Worm (Caenorhabditis elegans) whole organism, young adult: Measurements from ENCODE around the gene pptr-1.

Source experiments
- F22D6.2 ChIP-seq: sonication (generic microtip); optimal IDR thresholded peaks from 2 replicates; lab custom pipeline; 2016; ENCODE audit warnings: mild to moderate bottlenecking, missing genetic modification characterization, missing compliant biosample characterization
- F49E8.2 ChIP-seq: sonication (generic microtip); optimal IDR thresholded peaks from 3 replicates; lab custom pipeline; 2017; ENCODE audit warnings: missing genetic modification characterization, mild to moderate bottlenecking, missing compliant biosample characterization, antibody characterized with exemption, moderate library complexity; ENCODE audit not compliant: insufficient read depth
- egl-18 ChIP-seq: fragments of 200-800 bp; sonication (Bioruptor generic); IDR thresholded peaks from 2 replicates; pipeline ENCODE4 v1.3.6; 2022; ENCODE audit warnings: missing genetic modification reagents, missing genetic modification characterization, missing compliant biosample characterization
- gei-17 ChIP-seq: fragments of 200-800 bp; sonication (Bioruptor generic); optimal IDR thresholded peaks from 2 replicates; lab custom pipeline; 2018; ENCODE audit warnings: mild to moderate bottlenecking, missing genetic modification characterization, missing compliant biosample characterization
- let-526 ChIP-seq: fragments of 200-800 bp; sonication (Bioruptor generic); IDR thresholded peaks from 2 replicates; pipeline ENCODE4 v1.3.6; 2022; ENCODE audit warnings: missing genetic modification reagents, missing genetic modification characterization, missing compliant biosample characterization
- lin-26 ChIP-seq: fragments of 200-800 bp; sonication (Bioruptor generic); IDR thresholded peaks from 2 replicates; pipeline ENCODE4 v1.3.6; 2022; ENCODE audit warnings: missing genetic modification reagents, missing genetic modification characterization, missing compliant biosample characterization
- lin-54 ChIP-seq: fragments of 200-800 bp; sonication (Bioruptor generic); optimal IDR thresholded peaks from 2 replicates; lab custom pipeline; 2018; ENCODE audit warnings: mild to moderate bottlenecking, missing genetic modification characterization, missing compliant biosample characterization
- madf-3 ChIP-seq: fragments of 200-800 bp; sonication (Bioruptor generic); IDR thresholded peaks from 2 replicates; pipeline ENCODE4 v1.3.6; 2022; ENCODE audit warnings: missing genetic modification reagents, missing genetic modification characterization, missing compliant biosample characterization
- madf-6 ChIP-seq: fragments of 200-800 bp; sonication (Bioruptor generic); IDR thresholded peaks from 2 replicates; pipeline ENCODE4 v1.3.6; 2022; ENCODE audit warnings: missing genetic modification reagents, missing genetic modification characterization, missing compliant biosample characterization
- nfya-1 ChIP-seq: sonication (generic microtip); optimal IDR thresholded peaks from 2 replicates; lab custom pipeline; 2017; ENCODE audit warnings: antibody characterized with exemption, missing compliant biosample characterization, missing genetic modification characterization, borderline replicate concordance; ENCODE audit not compliant: insufficient read depth
- nhr-27 ChIP-seq: fragments of 200-800 bp; sonication (Bioruptor generic); optimal IDR thresholded peaks from 2 replicates; lab custom pipeline; 2018; ENCODE audit warnings: mild to moderate bottlenecking, missing genetic modification characterization, moderate library complexity, missing compliant biosample characterization

ce11 chrV:16354675-16355074, 2.6 kb upstream of the pptr-1 start:
- TF ChIP-seq let-526 (GFP tag; lab: Robert Waterston, UW) (no peak), gei-17 (GFP tag; lab: Kevin White, UChicago) (no peak), F22D6.2 (no peak), lin-54 (no peak), nhr-27 (tag; lab: Kevin White, UChicago) (no peak), egl-18 (no peak), madf-6 (no peak), F49E8.2 (tag; lab: Kevin White, UChicago) (no peak), lin-26 (GFP tag; lab: Robert Waterston, UW) (no peak), nfya-1 (tag; lab: Kevin White, UChicago) (no peak), madf-3 (GFP tag; lab: Robert Waterston, UW) (no peak)
